Fruit fly (Drosophila melanogaster) Kc167 (cell line): ENCODE measurements around the gene bab1.

Experiments
- Myc ChIP-seq: fragments of >200 bp; optimal IDR thresholded peaks from 2 replicates; lab custom pipeline; 2017; ENCODE audit warnings: missing external identifiers
- Sin3A ChIP-seq: fragments of >200 bp; optimal IDR thresholded peaks from 2 replicates; lab custom pipeline; 2018; ENCODE audit warnings: missing external identifiers
- h ChIP-seq: fragments of >200 bp; optimal IDR thresholded peaks from 3 replicates; lab custom pipeline; 2018; ENCODE audit warnings: missing external identifiers
- insv ChIP-seq: fragments of >200 bp; optimal IDR thresholded peaks from 3 replicates; lab custom pipeline; 2018; ENCODE audit warnings: missing external identifiers
- psq ChIP-seq: fragments of >200 bp; optimal IDR thresholded peaks from 2 replicates; lab custom pipeline; 2017; ENCODE audit warnings: missing external identifiers
- ttk ChIP-seq: sonication (Bioruptor generic); optimal IDR thresholded peaks from 2 replicates; lab custom pipeline; 2017; ENCODE audit warnings: missing external identifiers

dm6 chr3L:1091006-1091559 is 9.8 kb downstream of the bab1 start:
- no peak for TF ChIP-seq Sin3A (lab: Kevin White, UChicago)
- no peak for TF ChIP-seq h (lab: Kevin White, UChicago)
- no peak for TF ChIP-seq ttk (lab: Kevin White, UChicago)
- TF ChIP-seq Myc (lab: Kevin White, UChicago): no peak
- TF ChIP-seq insv (lab: Kevin White, UChicago): no peak
- TF ChIP-seq psq: no peak
